Worm (Caenorhabditis elegans): ENCODE data around the gene insc-1.

DNA sequence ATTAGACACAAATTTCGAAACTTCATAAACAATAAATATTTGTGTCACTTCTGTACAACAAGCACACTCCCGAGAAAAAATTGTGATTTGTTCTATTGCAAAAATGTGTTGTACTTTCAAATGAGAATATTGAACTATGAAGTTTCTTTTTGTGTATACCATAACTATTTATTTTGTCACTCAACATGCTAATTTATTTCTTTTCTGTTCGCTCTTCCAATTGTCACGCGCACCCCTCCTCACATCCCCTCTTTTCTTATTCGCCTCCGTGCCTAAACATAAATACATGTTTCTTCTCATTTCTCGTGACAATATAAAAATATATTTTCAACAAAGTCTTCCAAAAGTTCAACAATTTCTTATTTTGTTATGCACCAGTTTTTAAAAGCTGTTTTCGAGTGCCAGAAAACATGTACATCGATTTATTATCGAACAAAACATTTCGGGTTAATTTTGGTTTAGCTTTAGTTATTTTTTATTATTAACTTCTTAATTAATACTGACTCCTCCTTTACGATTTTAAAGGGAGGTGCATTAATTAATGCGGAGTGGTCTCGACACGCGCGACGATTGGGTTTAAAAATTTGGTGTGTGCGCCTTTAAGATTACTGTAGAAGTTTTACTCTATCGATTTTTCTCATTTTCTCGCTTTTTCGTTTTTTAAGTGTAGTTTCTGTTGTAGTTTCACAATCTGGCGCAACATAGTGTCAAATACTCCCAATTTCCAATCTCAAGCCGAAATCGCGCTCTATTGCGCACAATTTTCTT, 35.4 kb downstream of the insc-1 start:
- TF ChIP-seq klf-2 (GFP tag; conservative IDR thresholded peaks at IDR 0.05): no peak
- no peak for TF ChIP-seq ztf-29 (GFP tag; IDR thresholded peaks at IDR 0.05)
- no peak for TF ChIP-seq flt-1 (GFP tag; IDR thresholded peaks at IDR 0.05)
- TF ChIP-seq ztf-23 (GFP tag; IDR thresholded peaks at IDR 0.05): no peak
- TF ChIP-seq cog-1 (tag; optimal IDR thresholded peaks at IDR 0.05): no peak

Data from whole organism, midembryonic.